Worm (Caenorhabditis elegans) whole organism, L4 larva: ENCODE results near the gene eral-1.
A peak's percentile ranks its signal among the peaks of the same experiment; 100 is the strongest.

Source experiments
- D1046.2 ChIP-seq: fragments of 200-800 bp; sonication (Bioruptor generic); IDR thresholded peaks from 2 replicates; pipeline ENCODE4 v1.3.6; 2022; ENCODE audit warnings: missing genetic modification characterization, missing compliant biosample characterization
- F37D6.2 ChIP-seq: sonication (generic microtip); optimal IDR thresholded peaks from 2 replicates; lab custom pipeline; 2016; ENCODE audit warnings: mild to moderate bottlenecking, missing genetic modification characterization, missing compliant biosample characterization
- F44E2.7 ChIP-seq: fragments of 200-800 bp; sonication (Bioruptor generic); IDR thresholded peaks from 2 replicates; pipeline ENCODE4 v2.1.2; 2022; ENCODE audit warnings: missing genetic modification characterization, missing compliant biosample characterization
- F49E8.2 ChIP-seq: sonication (generic microtip); optimal IDR thresholded peaks from 2 replicates; lab custom pipeline; 2016; ENCODE audit warnings: missing compliant biosample characterization, mild to moderate bottlenecking, missing genetic modification characterization, borderline replicate concordance
- T26A8.4 ChIP-seq: fragments of 200-800 bp; sonication (Bioruptor generic); IDR thresholded peaks from 2 replicates; pipeline ENCODE4 v1.3.6; 2022; ENCODE audit warnings: missing genetic modification characterization, missing compliant biosample characterization
- Y105C5A.15 ChIP-seq: fragments of 200-800 bp; sonication (Bioruptor generic); IDR thresholded peaks from 2 replicates; pipeline ENCODE4 v1.3.6; 2022; ENCODE audit warnings: missing genetic modification characterization, missing compliant biosample characterization
- Y5F2A.4 ChIP-seq: fragments of 200-800 bp; sonication (Bioruptor generic); optimal IDR thresholded peaks from 2 replicates; lab custom pipeline; 2018; ENCODE audit warnings: mild to moderate bottlenecking, missing genetic modification characterization, missing compliant biosample characterization
- Y75B8A.6 ChIP-seq: fragments of 200-800 bp; sonication (Bioruptor generic); IDR thresholded peaks from 2 replicates; pipeline ENCODE4 v1.3.6; 2022; ENCODE audit warnings: missing genetic modification reagents, missing genetic modification characterization, missing compliant biosample characterization
- ZK337.2 ChIP-seq: fragments of 200-800 bp; sonication (Bioruptor generic); IDR thresholded peaks from 2 replicates; pipeline ENCODE4 v1.3.6; 2022; ENCODE audit warnings: missing genetic modification reagents, missing genetic modification characterization, missing compliant biosample characterization
- aha-1 ChIP-seq: fragments of 150-350 bp; peaks from one replicate; lab custom pipeline; 2014; ENCODE audit warnings: missing biosample characterization, missing genetic modification characterization
- aly-2 ChIP-seq: sonication (generic microtip); optimal IDR thresholded peaks from 2 replicates; lab custom pipeline; 2018; ENCODE audit warnings: missing biosample characterization, missing genetic modification characterization
- ama-1 ChIP-seq: fragments of 150-350 bp; optimal IDR thresholded peaks from 2 replicates; lab custom pipeline; 2014; ENCODE audit warnings: inconsistent platforms, mixed read lengths
- attf-4 ChIP-seq: sonication (generic microtip); optimal IDR thresholded peaks from 3 replicates; lab custom pipeline; 2017; ENCODE audit warnings: missing biosample characterization, missing genetic modification characterization
- ceh-20 ChIP-seq: fragments of 200-800 bp; sonication (Bioruptor generic); IDR thresholded peaks from 2 replicates; pipeline ENCODE4 v1.3.6; 2022; ENCODE audit warnings: missing genetic modification reagents, missing genetic modification characterization, missing compliant biosample characterization
- ceh-28 ChIP-seq: fragments of 150-350 bp; optimal IDR thresholded peaks from 2 replicates; lab custom pipeline; 2014; ENCODE audit warnings: missing biosample characterization, missing genetic modification reagents, missing genetic modification characterization
- ceh-32 ChIP-seq: sonication (generic microtip); optimal IDR thresholded peaks from 2 replicates; lab custom pipeline; 2016; ENCODE audit warnings: mild to moderate bottlenecking, missing genetic modification characterization, missing compliant biosample characterization; ENCODE audit not compliant: poor library complexity
- ceh-44 ChIP-seq: fragments of 200-800 bp; sonication (Bioruptor generic); IDR thresholded peaks from 2 replicates; pipeline ENCODE4 v1.3.6; 2022; ENCODE audit warnings: missing genetic modification reagents, missing genetic modification characterization, missing compliant biosample characterization
- ceh-62 ChIP-seq: sonication (generic microtip); optimal IDR thresholded peaks from 2 replicates; lab custom pipeline; 2017; ENCODE audit warnings: missing biosample characterization, missing genetic modification characterization
- ceh-82 ChIP-seq: sonication (generic microtip); optimal IDR thresholded peaks from 2 replicates; lab custom pipeline; 2017; ENCODE audit warnings: missing biosample characterization, missing genetic modification characterization
- ces-1 ChIP-seq: fragments of 150-350 bp; sonication (generic microtip); optimal IDR thresholded peaks from 4 replicates; lab custom pipeline; 2014; ENCODE audit warnings: missing biosample characterization, missing genetic modification reagents, missing genetic modification characterization
- cey-2 ChIP-seq: sonication (generic microtip); optimal IDR thresholded peaks from 3 replicates; lab custom pipeline; 2017; ENCODE audit warnings: missing genetic modification characterization, mild to moderate bottlenecking, missing compliant biosample characterization, antibody characterized with exemption, borderline replicate concordance; ENCODE audit not compliant: insufficient read depth
- daf-16 ChIP-seq, 3 experiments: sonication (generic microtip); optimal IDR thresholded peaks; 2 replicates each; lab custom pipeline; 2016 to 2017; ENCODE audit warnings: missing genetic modification characterization in 3 of 3, missing genetic modification reagents in 3 of 3, mild to moderate bottlenecking in 2 of 3, missing compliant biosample characterization in 2 of 3, missing biosample characterization in 1 of 3, moderate library complexity in 1 of 3
- dmd-8 ChIP-seq: fragments of 200-800 bp; sonication (Bioruptor generic); IDR thresholded peaks from 2 replicates; pipeline ENCODE4 v1.3.6; 2022; ENCODE audit warnings: missing genetic modification characterization, missing compliant biosample characterization
- dpl-1 ChIP-seq: fragments of 150-350 bp; optimal IDR thresholded peaks from 2 replicates; lab custom pipeline; 2014; ENCODE audit warnings: missing biosample characterization, missing genetic modification reagents, missing genetic modification characterization
- egl-27 ChIP-seq: sonication (generic microtip); optimal IDR thresholded peaks from 3 replicates; lab custom pipeline; 2017; ENCODE audit warnings: missing biosample characterization, missing genetic modification reagents, missing genetic modification characterization
- egl-43 ChIP-seq: fragments of 200-800 bp; sonication (Bioruptor generic); IDR thresholded peaks from 2 replicates; pipeline ENCODE4 v1.3.6; 2022; ENCODE audit warnings: missing genetic modification reagents, missing genetic modification characterization, missing compliant biosample characterization
- fkh-10 ChIP-seq: fragments of 150-350 bp; optimal IDR thresholded peaks from 2 replicates; lab custom pipeline; 2014; ENCODE audit warnings: missing biosample characterization, missing genetic modification reagents, missing genetic modification characterization
- hif-1 ChIP-seq, 2 experiments: sonication (generic microtip); optimal IDR thresholded peaks; 2 replicates each; lab custom pipeline; 2016 to 2017; ENCODE audit warnings: missing compliant biosample characterization in 2 of 2, missing genetic modification characterization in 2 of 2, missing genetic modification reagents in 2 of 2, missing genotype in 2 of 2, mild to moderate bottlenecking in 1 of 2
- hlh-11 ChIP-seq: fragments of 200-800 bp; sonication (Bioruptor generic); optimal IDR thresholded peaks from 2 replicates; lab custom pipeline; 2018; ENCODE audit warnings: mild to moderate bottlenecking, missing genetic modification characterization, missing compliant biosample characterization
- lim-7 ChIP-seq: fragments of 200-800 bp; sonication (Bioruptor generic); IDR thresholded peaks from 2 replicates; pipeline ENCODE4 v1.3.6; 2022; ENCODE audit warnings: missing genetic modification characterization, missing compliant biosample characterization
- lin-1 ChIP-seq: fragments of 200-800 bp; sonication (Bioruptor generic); IDR thresholded peaks from 2 replicates; pipeline ENCODE4 v1.3.6; 2022; ENCODE audit warnings: missing genetic modification reagents, missing genetic modification characterization, missing compliant biosample characterization
- lin-15B ChIP-seq: fragments of 150-350 bp; sonication (generic microtip); optimal IDR thresholded peaks from 3 replicates; lab custom pipeline; 2014; ENCODE audit warnings: missing biosample characterization, missing genetic modification characterization
- lir-3 ChIP-seq: sonication (generic microtip); optimal IDR thresholded peaks from 2 replicates; lab custom pipeline; 2016; ENCODE audit warnings: mild to moderate bottlenecking, missing genetic modification characterization, missing compliant biosample characterization
- lsy-2 ChIP-seq, 2 experiments: fragments of 150-350 bp in 1 of 2; sonication (generic microtip) in 1 of 2; optimal IDR thresholded peaks; 2 replicates each; lab custom pipeline; 2014 to 2017; ENCODE audit warnings: missing biosample characterization in 2 of 2, missing genetic modification characterization in 2 of 2
- madf-5 ChIP-seq, 2 experiments: fragments of 200-800 bp; sonication (Bioruptor generic); IDR thresholded peaks; 2 replicates each; pipeline ENCODE4 v1.3.6; 2022; ENCODE audit warnings: missing compliant biosample characterization in 2 of 2, missing genetic modification characterization in 2 of 2
- nhr-102 ChIP-seq: sonication (generic microtip); optimal IDR thresholded peaks from 2 replicates; lab custom pipeline; 2016; ENCODE audit warnings: mild to moderate bottlenecking, missing genetic modification characterization, moderate library complexity, missing compliant biosample characterization
- nhr-111 ChIP-seq: fragments of 200-800 bp; sonication (Bioruptor generic); optimal IDR thresholded peaks from 2 replicates; lab custom pipeline; 2018; ENCODE audit warnings: mild to moderate bottlenecking, missing genetic modification characterization, missing compliant biosample characterization
- nhr-237 ChIP-seq: sonication (generic microtip); optimal IDR thresholded peaks from 2 replicates; lab custom pipeline; 2017; ENCODE audit warnings: missing biosample characterization, missing genetic modification characterization
- nhr-25 ChIP-seq: sonication (generic microtip); optimal IDR thresholded peaks from 2 replicates; lab custom pipeline; 2017; ENCODE audit warnings: missing genetic modification characterization, mild to moderate bottlenecking, missing compliant biosample characterization, antibody characterized with exemption, moderate library complexity, borderline replicate concordance; ENCODE audit not compliant: insufficient read depth
- nhr-41 ChIP-seq: fragments of 200-800 bp; sonication (Bioruptor generic); IDR thresholded peaks from 2 replicates; pipeline ENCODE4 v1.3.6; 2022; ENCODE audit warnings: missing genetic modification reagents, missing genetic modification characterization, missing compliant biosample characterization
- nhr-42 ChIP-seq: fragments of 200-800 bp; sonication (Bioruptor generic); IDR thresholded peaks from 2 replicates; pipeline ENCODE4 v1.3.6; 2022; ENCODE audit warnings: missing genetic modification characterization, missing compliant biosample characterization
- nhr-6 ChIP-seq: fragments of 150-350 bp; optimal IDR thresholded peaks from 2 replicates; lab custom pipeline; 2014; ENCODE audit warnings: missing biosample characterization, missing genetic modification characterization
- php-3 ChIP-seq: fragments of 200-800 bp; sonication (Bioruptor generic); IDR thresholded peaks from 2 replicates; pipeline ENCODE4 v1.3.6; 2022; ENCODE audit warnings: missing genetic modification reagents, missing genetic modification characterization, missing compliant biosample characterization
- rbr-2 ChIP-seq: sonication (generic microtip); optimal IDR thresholded peaks from 2 replicates; lab custom pipeline; 2016; ENCODE audit warnings: missing genotype, missing genetic modification characterization, missing compliant biosample characterization
- saeg-2 ChIP-seq: fragments of 200-800 bp; sonication (Bioruptor generic); IDR thresholded peaks from 2 replicates; pipeline ENCODE4 v1.3.6; 2022; ENCODE audit warnings: missing genetic modification reagents, missing genetic modification characterization, missing compliant biosample characterization
- skn-1 ChIP-seq: fragments of 150-350 bp; optimal IDR thresholded peaks from 2 replicates; lab custom pipeline; 2014; ENCODE audit warnings: missing biosample characterization, missing genetic modification characterization
- spr-3 ChIP-seq: fragments of 200-800 bp; sonication (Bioruptor generic); optimal IDR thresholded peaks from 2 replicates; lab custom pipeline; 2018; ENCODE audit warnings: mild to moderate bottlenecking, missing genetic modification characterization, missing compliant biosample characterization
- vab-7 ChIP-seq: fragments of 200-800 bp; sonication (Bioruptor generic); IDR thresholded peaks from 2 replicates; pipeline ENCODE4 v1.3.6; 2022; ENCODE audit warnings: missing genetic modification reagents, missing genetic modification characterization, missing compliant biosample characterization
- zag-1 ChIP-seq: fragments of 150-350 bp; optimal IDR thresholded peaks from 2 replicates; lab custom pipeline; 2014; ENCODE audit warnings: missing biosample characterization, missing genetic modification characterization

Gene eral-1

ce11 chrII:9617039-9617901 is 27.7 kb upstream of the eral-1 start, which contains the start of gene hal-3:
TSS of gene hal-3 (minus strand) at chrII:9617125.
- TF ChIP-seq vab-7 (GFP tag; lab: Robert Waterston, UW) = no peak
- peak; percentile 20 for TF ChIP-seq nhr-25 (tag; lab: Kevin White, UChicago)
- no peak for TF ChIP-seq ceh-62
- TF ChIP-seq zag-1 (tag; lab: Kevin White, UChicago) = no peak
- TF ChIP-seq aha-1 (tag; lab: Kevin White, UChicago) = peak; percentile 75
- no peak for TF ChIP-seq rbr-2
- no peak for TF ChIP-seq F37D6.2 (tag; lab: Kevin White, UChicago)
- no peak for TF ChIP-seq spr-3 (GFP tag; lab: Kevin White, UChicago)
- 0 out of 2 replicates have a peak, but pooled peaks have one; percentile 14 for TF ChIP-seq dmd-8
- TF ChIP-seq lsy-2 (tag; optimal IDR thresholded peaks at IDR 0.05; lab: Kevin White, UChicago) = no peak
- TF ChIP-seq T26A8.4 (GFP tag; lab: Robert Waterston, UW) = peak; percentile 39; the same call in 1 of the 2 replicates
- TF ChIP-seq skn-1 (tag; lab: Kevin White, UChicago) = no peak
- TF ChIP-seq egl-27 (tag; lab: Kevin White, UChicago) = no peak
- no peak for TF ChIP-seq nhr-41
- peak; percentile 47 for TF ChIP-seq ama-1 (lab: Kevin White, UChicago)
- TF ChIP-seq ces-1 (GFP tag; lab: Kevin White, UChicago) = no peak
- TF ChIP-seq ZK337.2 (GFP tag; lab: Robert Waterston, UW) = no peak
- TF ChIP-seq ceh-20 (GFP tag; lab: Robert Waterston, UW) = no peak
- no peak for TF ChIP-seq nhr-6
- no peak for TF ChIP-seq Y5F2A.4 (GFP tag; lab: Kevin White, UChicago)
- no peak for TF ChIP-seq Y105C5A.15 (GFP tag; lab: Robert Waterston, UW)
- 0 out of 2 replicates have a peak, but pooled peaks have one; percentile 42 for TF ChIP-seq lim-7 (GFP tag; lab: Robert Waterston, UW)
- no peak for TF ChIP-seq php-3 (GFP tag; lab: Robert Waterston, UW)
- no peak for TF ChIP-seq Y75B8A.6 (GFP tag; lab: Robert Waterston, UW)
- TF ChIP-seq aly-2 = no peak
- TF ChIP-seq lin-1 (GFP tag; lab: Robert Waterston, UW) = no peak; the same call in none of the 2 replicates
- TF ChIP-seq lin-15B (tag; lab: Kevin White, UChicago) = no peak
- TF ChIP-seq hif-1 (tag; optimal IDR thresholded peaks at IDR 0.05; lab: Kevin White, UChicago) = peak in 1 of 2 experiments; percentile 18
- TF ChIP-seq nhr-102 (tag; lab: Kevin White, UChicago) = peak; percentile 18
- TF ChIP-seq nhr-237 (tag; lab: Kevin White, UChicago) = peak; percentile 10
- TF ChIP-seq ceh-28 = peak; percentile 67
- TF ChIP-seq hlh-11 = peak; percentile 17
- TF ChIP-seq daf-16 (GFP tag; optimal IDR thresholded peaks at IDR 0.05; lab: Kevin White, UChicago) = no peak
- TF ChIP-seq daf-16 (tag; optimal IDR thresholded peaks at IDR 0.05; lab: Kevin White, UChicago) = no peak
- no peak for TF ChIP-seq ceh-82 (tag; lab: Kevin White, UChicago)
- no peak for TF ChIP-seq saeg-2
- TF ChIP-seq F44E2.7 = no peak
- TF ChIP-seq ceh-32 (tag; lab: Kevin White, UChicago) = no peak
- TF ChIP-seq F49E8.2 (tag; lab: Kevin White, UChicago) = no peak
- TF ChIP-seq cey-2 = no peak
- TF ChIP-seq attf-4 = no peak
- TF ChIP-seq D1046.2 (GFP tag; lab: Robert Waterston, UW) = no peak
- TF ChIP-seq nhr-42 (GFP tag; lab: Robert Waterston, UW) = no peak
- no peak for TF ChIP-seq madf-5 (GFP tag; IDR thresholded peaks at IDR 0.05; lab: Robert Waterston, UW)
- no peak for TF ChIP-seq lir-3 (tag; lab: Kevin White, UChicago)
- TF ChIP-seq egl-43 (GFP tag; lab: Robert Waterston, UW) = 0 out of 2 replicates have a peak, but pooled peaks have one; percentile 9
- TF ChIP-seq dpl-1 (GFP tag; lab: Kevin White, UChicago) = no peak
- no peak for TF ChIP-seq nhr-111 (GFP tag; lab: Kevin White, UChicago)
- no peak for TF ChIP-seq ceh-44
- no peak for TF ChIP-seq fkh-10 (GFP tag; lab: Kevin White, UChicago)
